Worm (Caenorhabditis elegans) whole organism, L3 larva: ENCODE measurements around the gene ncr-2.

Source experiments
- aly-2 ChIP-seq: fragments of 150-350 bp; optimal IDR thresholded peaks from 2 replicates; lab custom pipeline; 2014; ENCODE audit warnings: missing biosample characterization, missing genetic modification characterization
- ama-1 ChIP-seq: fragments of 150-350 bp; optimal IDR thresholded peaks from 2 replicates; lab custom pipeline; 2018
- daf-12 ChIP-seq: fragments of 150-350 bp; optimal IDR thresholded peaks from 2 replicates; lab custom pipeline; 2014; ENCODE audit warnings: missing biosample characterization, missing genetic modification reagents, missing genetic modification characterization
- egl-5 ChIP-seq: fragments of 150-350 bp; optimal IDR thresholded peaks from 2 replicates; lab custom pipeline; 2017; ENCODE audit warnings: missing biosample characterization, missing genetic modification reagents, missing genetic modification characterization, inconsistent platforms
- elt-2 ChIP-seq: sonication (generic microtip); optimal IDR thresholded peaks from 2 replicates; lab custom pipeline; 2016; ENCODE audit warnings: missing genetic modification reagents, mild to moderate bottlenecking, missing genetic modification characterization, missing compliant biosample characterization
- mdl-1 ChIP-seq: fragments of 150-350 bp; optimal IDR thresholded peaks from 2 replicates; lab custom pipeline; 2014; ENCODE audit warnings: missing biosample characterization, missing genetic modification characterization
- nhr-11 ChIP-seq: fragments of 150-350 bp; optimal IDR thresholded peaks from 2 replicates; lab custom pipeline; 2014; ENCODE audit warnings: missing biosample characterization, missing genetic modification characterization
- nhr-237 ChIP-seq: fragments of 150-350 bp; optimal IDR thresholded peaks from 2 replicates; lab custom pipeline; 2014; ENCODE audit warnings: missing biosample characterization, missing genetic modification characterization
- nhr-76 ChIP-seq: fragments of 150-350 bp; sonication (generic microtip); optimal IDR thresholded peaks from 5 replicates; lab custom pipeline; 2014; ENCODE audit warnings: missing biosample characterization, missing genetic modification characterization
- pqm-1 ChIP-seq: fragments of 150-350 bp; optimal IDR thresholded peaks from 2 replicates; lab custom pipeline; 2017; ENCODE audit warnings: missing biosample characterization, missing genetic modification characterization, inconsistent platforms
- unc-62 ChIP-seq: fragments of 150-350 bp; sonication (generic microtip); optimal IDR thresholded peaks from 4 replicates; lab custom pipeline; 2014; ENCODE audit warnings: missing biosample characterization, missing genetic modification reagents, missing genetic modification characterization

DNA sequence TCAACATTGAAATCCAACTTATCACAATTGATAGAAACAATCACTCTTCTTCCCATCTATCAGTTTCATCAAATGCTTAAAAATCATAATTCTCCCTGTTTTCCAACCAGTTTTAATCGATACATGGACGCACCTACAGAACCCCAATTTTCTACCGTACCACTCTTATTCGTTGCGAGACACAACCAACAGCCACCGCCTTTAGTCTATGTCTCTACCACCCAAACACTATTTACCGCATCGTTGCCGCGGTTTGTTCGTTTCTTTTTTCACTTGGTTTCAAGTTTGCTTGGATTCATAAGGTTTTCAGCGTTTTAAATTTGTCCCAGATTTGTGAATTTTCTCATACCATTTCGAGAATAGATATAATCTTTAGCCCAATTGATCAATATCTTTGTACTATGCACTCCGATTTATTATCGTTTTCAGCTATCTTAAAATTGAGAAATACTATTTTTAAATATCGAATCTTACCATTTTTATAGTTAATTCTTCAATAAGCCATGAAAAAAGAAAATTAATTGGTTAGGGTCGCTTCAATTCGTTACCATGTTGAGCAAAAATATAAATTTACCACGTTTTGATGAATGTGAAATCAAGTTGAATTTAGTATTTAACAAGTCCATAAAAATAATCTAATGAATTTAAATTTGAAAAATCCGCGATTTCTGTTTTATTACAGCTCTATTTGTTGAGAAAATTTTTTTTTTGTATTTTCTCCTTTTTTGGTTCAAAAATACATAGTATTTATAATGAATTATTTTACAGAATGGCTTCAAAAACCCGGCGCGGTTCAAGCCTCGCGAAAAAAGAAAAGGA, 52.3 kb downstream of the ncr-2 start, which contains the start of gene F10E9.3:
- peak; percentile 14 for TF ChIP-seq pqm-1 (tag; lab: Kevin White, UChicago)
- TF ChIP-seq nhr-237 (tag; lab: Kevin White, UChicago): no peak
- no peak for TF ChIP-seq unc-62 (GFP tag; lab: Kevin White, UChicago)
- TF ChIP-seq daf-12 (tag; lab: Kevin White, UChicago): no peak
- TF ChIP-seq ama-1 (lab: Kevin White, UChicago): no peak
- TF ChIP-seq egl-5 (tag; lab: Kevin White, UChicago): no peak
- no peak for TF ChIP-seq aly-2 (tag; lab: Kevin White, UChicago)
- TF ChIP-seq nhr-11 (tag; lab: Kevin White, UChicago): no peak
- no peak for TF ChIP-seq nhr-76
- no peak for TF ChIP-seq elt-2 (tag; lab: Kevin White, UChicago)
- no peak for TF ChIP-seq mdl-1 (tag; lab: Kevin White, UChicago)
